Worm (Caenorhabditis elegans): ENCODE measurements around the gene M02B7.2.

- no peak for TF ChIP-seq mls-2 (tag; optimal IDR thresholded peaks at IDR 0.05)
- TF ChIP-seq ztf-11 (tag; optimal IDR thresholded peaks at IDR 0.05) = no peak
- no peak for TF ChIP-seq flh-1 (GFP tag; optimal IDR thresholded peaks at IDR 0.05)
- no peak for TF ChIP-seq nhr-12 (tag; optimal IDR thresholded peaks at IDR 0.05)
- no peak for TF ChIP-seq blmp-1 (tag; optimal IDR thresholded peaks at IDR 0.05)
- no peak for TF ChIP-seq nhr-237 (tag; optimal IDR thresholded peaks at IDR 0.05)
- no peak for TF ChIP-seq snpc-4 (tag; optimal IDR thresholded peaks at IDR 0.05)
- no peak for TF ChIP-seq nhr-28 (tag; optimal IDR thresholded peaks at IDR 0.05)
- TF ChIP-seq lin-13 (tag; optimal IDR thresholded peaks at IDR 0.05) = no peak
- TF ChIP-seq elt-3 (tag; optimal IDR thresholded peaks at IDR 0.05) = no peak
- TF ChIP-seq mab-5 (tag; optimal IDR thresholded peaks at IDR 0.05) = no peak
Observed at ce11 chrIV:3844584-3844983, 41.2 kb downstream of the M02B7.2 start.
